Fruit fly (Drosophila melanogaster) whole organism, embryonic: ENCODE results near the gene Catsup.

ENCODE experiments used
- ATbp ChIP-seq: fragments of 200-800 bp; sonication (Bioruptor generic); optimal IDR thresholded peaks from 2 replicates; lab custom pipeline; 2017; ENCODE audit warnings: missing biosample characterization, mild to moderate bottlenecking, missing genetic modification characterization, missing genetic modification reagents
- Abd-B ChIP-seq: fragments of 200-800 bp; sonication (Bioruptor generic); optimal IDR thresholded peaks from 2 replicates; lab custom pipeline; 2018; ENCODE audit warnings: missing biosample characterization, mild to moderate bottlenecking, missing genetic modification characterization, moderate library complexity
- Atf6 ChIP-seq: fragments of 200-800 bp; sonication (Bioruptor generic); IDR thresholded peaks from 2 replicates; pipeline ENCODE4 v1.3.6; 2022; ENCODE audit warnings: missing biosample characterization, missing genetic modification characterization
- C15 ChIP-seq: fragments of 200-800 bp; sonication (Bioruptor generic); IDR thresholded peaks from 3 replicates; pipeline ENCODE4 v1.3.6; 2022; ENCODE audit warnings: missing biosample characterization, missing genetic modification characterization
- CG10654 ChIP-seq: fragments of 200-800 bp; sonication (Bioruptor generic); optimal IDR thresholded peaks from 2 replicates; lab custom pipeline; 2016; ENCODE audit warnings: missing biosample characterization, missing genetic modification characterization
- CG11723 ChIP-seq: fragments of 200-800 bp; sonication (Bioruptor generic); optimal IDR thresholded peaks from 2 replicates; lab custom pipeline; 2017; ENCODE audit warnings: missing biosample characterization, mild to moderate bottlenecking, missing genetic modification characterization
- CG12391 ChIP-seq: fragments of 200-800 bp; sonication (Bioruptor generic); optimal IDR thresholded peaks from 3 replicates; lab custom pipeline; 2018; ENCODE audit warnings: missing biosample characterization, mild to moderate bottlenecking, missing genetic modification characterization, moderate library complexity
- CG13894 ChIP-seq: fragments of 200-800 bp; sonication (Bioruptor generic); optimal IDR thresholded peaks from 3 replicates; lab custom pipeline; 2018; ENCODE audit warnings: missing biosample characterization, mild to moderate bottlenecking, missing genetic modification characterization, moderate library complexity
- CG15011 ChIP-seq: fragments of 200-800 bp; sonication (Bioruptor generic); optimal IDR thresholded peaks from 3 replicates; lab custom pipeline; 2018; ENCODE audit warnings: missing biosample characterization, mild to moderate bottlenecking, missing genetic modification characterization
- CG18011 ChIP-seq: fragments of 200-800 bp; sonication (Bioruptor generic); optimal IDR thresholded peaks from 2 replicates; lab custom pipeline; 2017; ENCODE audit warnings: missing biosample characterization, missing genetic modification characterization, mild to moderate bottlenecking, moderate library complexity, missing genotype
- CG2202 ChIP-seq: fragments of 200-800 bp; sonication (Bioruptor generic); optimal IDR thresholded peaks from 2 replicates; lab custom pipeline; 2018; ENCODE audit warnings: missing biosample characterization, mild to moderate bottlenecking, missing genetic modification characterization
- CG3065 ChIP-seq: fragments of 200-800 bp; sonication (Bioruptor generic); optimal IDR thresholded peaks from 2 replicates; lab custom pipeline; 2016; ENCODE audit warnings: missing biosample characterization, missing genetic modification characterization
- CG31224 ChIP-seq: fragments of 200-800 bp; sonication (Bioruptor generic); IDR thresholded peaks from 2 replicates; pipeline ENCODE4 v1.3.6; 2022; ENCODE audit warnings: missing biosample characterization, missing genetic modification characterization
- CG3163 ChIP-seq: fragments of 200-800 bp; sonication (Bioruptor generic); optimal IDR thresholded peaks from 3 replicates; lab custom pipeline; 2016; ENCODE audit warnings: missing biosample characterization, missing genetic modification characterization
- CG3407 ChIP-seq: fragments of 200-800 bp; sonication (Bioruptor generic); optimal IDR thresholded peaks from 2 replicates; lab custom pipeline; 2018; ENCODE audit warnings: missing biosample characterization, mild to moderate bottlenecking, missing genetic modification characterization
- CG34422 ChIP-seq: fragments of 200-800 bp; sonication (Bioruptor generic); IDR thresholded peaks from 3 replicates; pipeline ENCODE4 v1.3.6; 2022; ENCODE audit warnings: missing biosample characterization, missing genetic modification characterization
- CG4360 ChIP-seq: fragments of 200-800 bp; sonication (Bioruptor generic); IDR thresholded peaks from 2 replicates; pipeline ENCODE4 v1.3.6; 2022; ENCODE audit warnings: missing biosample characterization, missing genetic modification characterization
- CG8089 ChIP-seq: fragments of 200-800 bp; sonication (Bioruptor generic); optimal IDR thresholded peaks from 3 replicates; lab custom pipeline; 2016; ENCODE audit warnings: missing biosample characterization, missing genetic modification characterization
- Chrac-16 ChIP-seq: fragments of 200-800 bp; sonication (Bioruptor generic); optimal IDR thresholded peaks from 3 replicates; lab custom pipeline; 2016; ENCODE audit warnings: missing biosample characterization, missing genetic modification characterization
- D ChIP-seq, 2 experiments: fragments of 200-800 bp in 1 of 2; fragments of >200 bp in 1 of 2; sonication (Bioruptor generic) in 1 of 2; optimal IDR thresholded peaks; 2 replicates in 1 of 2; 3 replicates in 1 of 2; lab custom pipeline; 2017; ENCODE audit warnings: mild to moderate bottlenecking in 1 of 2, missing biosample characterization in 1 of 2, missing genetic modification characterization in 1 of 2, missing genetic modification reagents in 1 of 2
- Drgx ChIP-seq: fragments of 200-800 bp; sonication (Bioruptor generic); IDR thresholded peaks from 2 replicates; pipeline ENCODE4 v1.3.6; 2022; ENCODE audit warnings: missing biosample characterization, missing genetic modification characterization
- GATAe ChIP-seq: fragments of 200-800 bp; sonication (Bioruptor generic); conservative IDR thresholded peaks from 2 replicates; pipeline ENCODE4 v1.3.6; 2022; ENCODE audit warnings: missing biosample characterization, missing genetic modification characterization
- Gug ChIP-seq: fragments of 200-800 bp; sonication (Bioruptor generic); IDR thresholded peaks from 4 replicates; pipeline ENCODE4 v1.3.6; 2022; ENCODE audit warnings: missing biosample characterization, missing genetic modification characterization
- HLHmδ ChIP-seq: fragments of 200-800 bp; sonication (Bioruptor generic); optimal IDR thresholded peaks from 2 replicates; lab custom pipeline; 2018; ENCODE audit warnings: missing biosample characterization, mild to moderate bottlenecking, missing genetic modification characterization, moderate library complexity
- MESR4 ChIP-seq: fragments of 200-800 bp; sonication (Bioruptor generic); optimal IDR thresholded peaks from 2 replicates; lab custom pipeline; 2018; ENCODE audit warnings: missing biosample characterization, mild to moderate bottlenecking, missing genetic modification characterization, moderate library complexity
- Mad ChIP-seq: fragments of 200-800 bp; sonication (Bioruptor generic); optimal IDR thresholded peaks from 2 replicates; lab custom pipeline; 2016; ENCODE audit warnings: missing biosample characterization, missing genetic modification characterization
- Mes4 ChIP-seq: fragments of 200-800 bp; sonication (Bioruptor generic); optimal IDR thresholded peaks from 2 replicates; lab custom pipeline; 2016; ENCODE audit warnings: missing biosample characterization, missing genetic modification characterization
- Nf-YC ChIP-seq: fragments of 200-800 bp; optimal IDR thresholded peaks from 3 replicates; lab custom pipeline; 2019; ENCODE audit warnings: missing biosample characterization, mild to moderate bottlenecking, missing genetic modification characterization, moderate library complexity
- Six4 ChIP-seq: fragments of 200-800 bp; sonication (Bioruptor generic); optimal IDR thresholded peaks from 2 replicates; lab custom pipeline; 2016; ENCODE audit warnings: missing biosample characterization, missing genetic modification characterization
- Taf1 ChIP-seq: fragments of 200-800 bp; sonication (Bioruptor generic); IDR thresholded peaks from 2 replicates; pipeline ENCODE4 v1.3.6; 2022; ENCODE audit warnings: missing biosample characterization, missing genetic modification characterization
- Usf ChIP-seq: fragments of 200-800 bp; sonication (Bioruptor generic); optimal IDR thresholded peaks from 2 replicates; lab custom pipeline; 2017; ENCODE audit warnings: missing genotype, missing biosample characterization, missing genetic modification characterization
- bcd ChIP-seq: fragments of 200-800 bp; sonication (Bioruptor generic); optimal IDR thresholded peaks from 2 replicates; lab custom pipeline; 2017; ENCODE audit warnings: missing biosample characterization, mild to moderate bottlenecking, missing genetic modification characterization
- chinmo ChIP-seq: fragments of 200-800 bp; sonication (Bioruptor generic); IDR thresholded peaks from 4 replicates; pipeline ENCODE4 v1.3.6; 2022; ENCODE audit warnings: missing biosample characterization, missing genetic modification characterization; ENCODE audit not compliant: partially characterized antibody
- esg ChIP-seq: fragments of 200-800 bp; sonication (Bioruptor generic); conservative IDR thresholded peaks from 2 replicates; pipeline ENCODE4 v1.3.6; 2022; ENCODE audit warnings: missing biosample characterization, missing genetic modification characterization
- fru ChIP-seq: fragments of >200 bp; optimal IDR thresholded peaks from 2 replicates; lab custom pipeline; 2017
- gsb-n ChIP-seq: fragments of 200-800 bp; sonication (Bioruptor generic); optimal IDR thresholded peaks from 3 replicates; lab custom pipeline; 2018; ENCODE audit warnings: missing biosample characterization, mild to moderate bottlenecking, missing genetic modification characterization
- gt ChIP-seq: fragments of 200-800 bp; sonication (Bioruptor generic); IDR thresholded peaks from 2 replicates; pipeline ENCODE4 v1.3.6; 2022; ENCODE audit warnings: missing biosample characterization, missing genetic modification characterization
- her ChIP-seq: fragments of 200-800 bp; sonication (Bioruptor generic); optimal IDR thresholded peaks from 2 replicates; lab custom pipeline; 2016; ENCODE audit warnings: missing biosample characterization, missing genetic modification characterization
- lola ChIP-seq, 3 experiments: fragments of >200 bp in 2 of 3; fragments of 200-800 bp in 1 of 3; sonication (Bioruptor generic) in 1 of 3; optimal IDR thresholded peaks; 2 replicates each; lab custom pipeline; 2017 to 2019; ENCODE audit warnings: missing biosample characterization in 3 of 3, missing genetic modification characterization in 3 of 3, mild to moderate bottlenecking in 1 of 3, moderate library complexity in 1 of 3
- oc ChIP-seq: fragments of 200-800 bp; sonication (Bioruptor generic); optimal IDR thresholded peaks from 2 replicates; lab custom pipeline; 2018; ENCODE audit warnings: missing biosample characterization, mild to moderate bottlenecking, missing genetic modification characterization, moderate library complexity
- odd ChIP-seq: fragments of 200-800 bp; sonication (Bioruptor generic); optimal IDR thresholded peaks from 2 replicates; lab custom pipeline; 2017; ENCODE audit warnings: missing biosample characterization, mild to moderate bottlenecking, missing genetic modification characterization
- schlank ChIP-seq: fragments of 200-800 bp; sonication (Bioruptor generic); optimal IDR thresholded peaks from 2 replicates; lab custom pipeline; 2018; ENCODE audit warnings: missing biosample characterization, mild to moderate bottlenecking, missing genetic modification characterization
- seq ChIP-seq: fragments of 200-800 bp; sonication (Bioruptor generic); IDR thresholded peaks from 2 replicates; pipeline ENCODE4 v1.3.6; 2022; ENCODE audit warnings: missing biosample characterization, missing genetic modification characterization
- shn ChIP-seq: fragments of 200-800 bp; sonication (Bioruptor generic); optimal IDR thresholded peaks from 3 replicates; lab custom pipeline; 2016; ENCODE audit warnings: missing biosample characterization, missing genetic modification characterization
- so ChIP-seq: fragments of 200-800 bp; sonication (Bioruptor generic); IDR thresholded peaks from 3 replicates; pipeline ENCODE4 v1.3.6; 2022; ENCODE audit warnings: missing biosample characterization, missing genetic modification characterization
- wor ChIP-seq: fragments of 200-800 bp; sonication (Bioruptor generic); IDR thresholded peaks from 2 replicates; pipeline ENCODE4 v1.3.6; 2022; ENCODE audit warnings: missing biosample characterization, missing genetic modification characterization
- yki ChIP-seq: fragments of >200 bp; optimal IDR thresholded peaks from 3 replicates; lab custom pipeline; 2018
- zf30C ChIP-seq: fragments of 200-800 bp; sonication (Bioruptor generic); optimal IDR thresholded peaks from 3 replicates; lab custom pipeline; 2018; ENCODE audit warnings: missing biosample characterization, mild to moderate bottlenecking, missing genetic modification characterization
- zfh1 ChIP-seq: fragments of 200-800 bp; sonication (Bioruptor generic); IDR thresholded peaks from 3 replicates; pipeline ENCODE4 v1.3.6; 2022; ENCODE audit warnings: missing biosample characterization, missing genetic modification characterization

The Catsup gene

dm6 chr2L:19021278-19022220 is 20.1 kb upstream of the Catsup start (continued):
- TF ChIP-seq Nf-YC (tag; lab: Kevin White, UChicago), result peak; percentile 71
- peak; percentile 1 for TF ChIP-seq Six4 (GFP tag; lab: Kevin White, UChicago)
- TF ChIP-seq esg (GFP tag; lab: Robert Waterston, UW), result peak; percentile 74
- peak; percentile 13 for TF ChIP-seq CG8089
- TF ChIP-seq odd (GFP tag; lab: Kevin White, UChicago), result peak; percentile 81
- TF ChIP-seq Usf, result peak; percentile 32
- no peak for TF ChIP-seq GATAe
- peak; percentile 58 for TF ChIP-seq CG3407
- no peak for TF ChIP-seq Drgx
- TF ChIP-seq her (GFP tag; lab: Kevin White, UChicago), result no peak
- TF ChIP-seq zfh1 (GFP tag; lab: Robert Waterston, UW), result peak; percentile 88
- TF ChIP-seq yki (lab: Kevin White, UChicago), result no peak
- TF ChIP-seq Gug (GFP tag; lab: Robert Waterston, UW), result peak; percentile 53; the same call in 1 of the 4 replicates
- TF ChIP-seq CG4360 (GFP tag; lab: Robert Waterston, UW), result no peak
- TF ChIP-seq so (GFP tag; lab: Robert Waterston, UW), result peak; percentile 78; the same call in 2 of the 3 replicates
- TF ChIP-seq fru (lab: Kevin White, UChicago), result no peak
- TF ChIP-seq bcd (GFP tag; lab: Kevin White, UChicago), result peak; percentile 70
- TF ChIP-seq CG18011 (GFP tag; lab: Kevin White, UChicago), result peak; percentile 50
- peak; percentile 65 for TF ChIP-seq gsb-n (tag; lab: Kevin White, UChicago)
- TF ChIP-seq Taf1 (GFP tag; lab: Robert Waterston, UW), result peak; percentile 27; the same call in 1 of the 2 replicates
- TF ChIP-seq ATbp (GFP tag; lab: Kevin White, UChicago), result peak; percentile 82
- no peak for TF ChIP-seq zf30C (GFP tag; lab: Kevin White, UChicago)
- TF ChIP-seq D (optimal IDR thresholded peaks at IDR 0.05; lab: Kevin White, UChicago), result no peak
- TF ChIP-seq D (GFP tag; optimal IDR thresholded peaks at IDR 0.05; lab: Kevin White, UChicago), result peak; percentile 68
- peak; percentile 25 for TF ChIP-seq Mad (GFP tag; lab: Kevin White, UChicago)
- TF ChIP-seq CG11723 (GFP tag; lab: Kevin White, UChicago), result peak; percentile 55
- peak; percentile 55 for TF ChIP-seq CG13894 (tag; lab: Kevin White, UChicago)
- TF ChIP-seq shn (GFP tag; lab: Kevin White, UChicago), result peak; percentile 49
- TF ChIP-seq oc (tag; lab: Kevin White, UChicago), result peak; percentile 52
- TF ChIP-seq C15 (GFP tag; lab: Robert Waterston, UW), result no peak
- TF ChIP-seq lola (GFP tag; optimal IDR thresholded peaks at IDR 0.05; lab: Kevin White, UChicago), result peak in 1 of 3 experiments; percentile 76
- TF ChIP-seq CG3163 (GFP tag; lab: Kevin White, UChicago), result no peak
- TF ChIP-seq CG2202 (tag; lab: Kevin White, UChicago), result peak; percentile 66
- TF ChIP-seq HLHmδ (GFP tag; lab: Kevin White, UChicago), result no peak
- peak; percentile 69 for TF ChIP-seq wor (GFP tag; lab: Robert Waterston, UW)
- TF ChIP-seq Chrac-16, result peak; percentile 63
- peak; percentile 67 for TF ChIP-seq CG15011 (GFP tag; lab: Kevin White, UChicago)
- no peak for TF ChIP-seq gt (GFP tag; lab: Robert Waterston, UW)
- TF ChIP-seq chinmo, result 0 out of 4 replicates have a peak, but pooled peaks have one; percentile 51
- peak; percentile 31 for TF ChIP-seq Mes4 (GFP tag; lab: Kevin White, UChicago)
- TF ChIP-seq CG3065 (GFP tag; lab: Kevin White, UChicago), result no peak
- TF ChIP-seq seq (GFP tag; lab: Robert Waterston, UW), result peak; percentile 77
- peak; percentile 39 for TF ChIP-seq CG10654 (GFP tag; lab: Kevin White, UChicago)
- peak; percentile 31 for TF ChIP-seq schlank (tag; lab: Kevin White, UChicago)
- peak; percentile 16 for TF ChIP-seq MESR4 (GFP tag; lab: Kevin White, UChicago)
- no peak for TF ChIP-seq CG31224 (GFP tag; lab: Robert Waterston, UW)
- TF ChIP-seq CG12391, result peak; percentile 86
- TF ChIP-seq Abd-B, result peak; percentile 64
- TF ChIP-seq Atf6 (GFP tag; lab: Robert Waterston, UW), result peak; percentile 72
- 0 out of 3 replicates have a peak, but pooled peaks have one; percentile 22 for TF ChIP-seq CG34422
